Worm (Caenorhabditis elegans): ENCODE data around the gene eif-3.G.

eif-3.G gene

DNA sequence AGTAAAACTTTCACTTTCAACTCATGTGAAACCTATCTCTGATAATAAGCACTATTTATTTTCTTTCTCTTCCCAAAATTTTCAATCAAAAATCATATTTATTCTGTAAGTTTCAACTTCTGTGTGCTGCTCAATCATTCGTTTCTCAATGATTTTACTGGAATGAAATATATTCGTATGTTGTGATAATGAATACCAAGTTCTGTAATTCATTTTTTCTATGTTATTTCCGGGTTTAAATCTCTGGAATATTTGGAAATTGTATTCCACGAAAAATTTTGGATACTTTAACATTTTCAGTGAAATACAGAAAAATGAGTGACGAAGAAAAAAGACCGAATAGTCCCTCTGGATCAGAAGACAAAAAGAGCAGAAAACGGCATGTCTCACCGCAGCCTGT, 25.2 kb downstream of the eif-3.G start, which contains the start of gene M05D6.2:
Gene M05D6.2, plus strand, starts transcription at position 301 of the 400 bp plus-strand sequence.
- no peak for TF ChIP-seq hlh-12 (tag; optimal IDR thresholded peaks at IDR 0.05)
- 0 out of 2 replicates have a peak, but pooled peaks have one; percentile 50 for TF ChIP-seq hsf-1 (GFP tag; IDR thresholded peaks at IDR 0.05)

DNA sequence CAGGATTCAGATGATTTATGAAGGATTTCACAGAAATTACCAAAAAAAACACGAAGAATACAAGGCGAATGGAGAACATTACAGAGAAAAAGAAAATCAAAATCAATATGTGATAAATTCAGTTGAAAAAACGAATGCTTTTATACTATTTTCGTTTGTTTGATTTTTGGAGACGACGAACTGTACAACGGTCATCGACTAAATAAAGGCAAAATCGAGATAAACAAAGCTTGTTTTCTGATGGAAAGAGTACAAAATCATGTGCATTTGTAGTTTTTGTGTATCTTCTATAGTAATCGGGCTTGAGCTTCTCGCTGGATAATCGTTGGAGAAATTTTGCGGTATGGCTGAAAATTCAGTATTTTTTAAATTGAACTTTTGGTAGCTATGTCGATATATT, 28.6 kb downstream of the eif-3.G start, which contains the start of gene M05D6.8:
Gene M05D6.8, minus strand, starts transcription at position 101 of the 400 bp plus-strand sequence.
- TF ChIP-seq F23B12.7 (tag; optimal IDR thresholded peaks at IDR 0.05; ENCODE audit: insufficient read depth) (no peak), T07F8.4 (tag; optimal IDR thresholded peaks at IDR 0.05) (no peak), ama-1 (optimal IDR thresholded peaks at IDR 0.05) (no peak), ama-1 (GFP tag; optimal IDR thresholded peaks at IDR 0.05) (no peak), B0019.2 (GFP tag; conservative IDR thresholded peaks at IDR 0.05) (no peak), rpc-1 (optimal IDR thresholded peaks at IDR 0.05) (no peak), rpc-1 (tag; optimal IDR thresholded peaks at IDR 0.05) (no peak)

DNA sequence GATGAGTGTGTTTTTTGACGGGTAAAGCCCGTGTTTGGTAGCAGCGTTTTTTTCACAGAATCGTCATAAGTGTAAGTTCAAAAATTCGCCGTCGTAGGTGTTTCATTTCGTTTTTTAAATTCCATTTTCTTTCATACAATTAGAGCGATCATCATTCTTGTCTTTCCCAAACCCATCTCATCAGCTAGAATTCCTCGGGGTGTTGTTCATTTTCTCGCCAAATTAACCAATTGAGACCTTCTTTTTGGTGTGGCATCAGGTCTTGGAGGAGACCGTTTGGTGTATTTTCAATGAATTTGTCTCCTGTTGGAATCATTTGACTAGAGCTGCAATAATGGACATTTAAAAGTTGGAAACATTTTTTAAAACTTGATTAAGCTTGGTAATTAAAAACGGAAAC, 30.3 kb downstream of the eif-3.G start:
- TF ChIP-seq madf-3 (GFP tag; IDR thresholded peaks at IDR 0.05) = no peak
- no peak for TF ChIP-seq attf-3 (GFP tag; conservative IDR thresholded peaks at IDR 0.05)
- no peak for TF ChIP-seq ekl-4 (GFP tag; IDR thresholded peaks at IDR 0.05)
- TF ChIP-seq efl-1 (GFP tag; optimal IDR thresholded peaks at IDR 0.05) = no peak

ce11 chrII:8475306-8475822, 32.8 kb downstream of the eif-3.G start, which contains the start of the genes M05D6.1 and M05D6.3:
M05D6.1 (minus strand) TSS chrII:8475406.
M05D6.3 (plus strand) TSS chrII:8475772.
- no peak for TF ChIP-seq bed-2 (GFP tag; IDR thresholded peaks at IDR 0.05)
- no peak for TF ChIP-seq ZK185.1 (tag; optimal IDR thresholded peaks at IDR 0.05; ENCODE audit: poor library complexity, severe bottlenecking)
- TF ChIP-seq lin-26 (GFP tag; IDR thresholded peaks at IDR 0.05) = no peak
- TF ChIP-seq mxl-1 (tag; optimal IDR thresholded peaks at IDR 0.05) = no peak
- TF ChIP-seq F52B5.7 (tag; optimal IDR thresholded peaks at IDR 0.05) = no peak
- TF ChIP-seq ceh-91 (GFP tag; IDR thresholded peaks at IDR 0.05) = no peak
- no peak for TF ChIP-seq ztf-22 (GFP tag; optimal IDR thresholded peaks at IDR 0.05)
- no peak for TF ChIP-seq T07F8.4 (tag; optimal IDR thresholded peaks at IDR 0.05)
- TF ChIP-seq nhr-120 (GFP tag; IDR thresholded peaks at IDR 0.05) = no peak
- no peak for TF ChIP-seq bed-1 (GFP tag; IDR thresholded peaks at IDR 0.05)
- no peak for TF ChIP-seq sea-2 (GFP tag; IDR thresholded peaks at IDR 0.05)
- no peak for TF ChIP-seq nfya-2 (GFP tag; IDR thresholded peaks at IDR 0.05)
- no peak for TF ChIP-seq Y53G8AR.9 (GFP tag; conservative IDR thresholded peaks at IDR 0.05)
- no peak for TF ChIP-seq ceh-79 (tag; optimal IDR thresholded peaks at IDR 0.05)

DNA sequence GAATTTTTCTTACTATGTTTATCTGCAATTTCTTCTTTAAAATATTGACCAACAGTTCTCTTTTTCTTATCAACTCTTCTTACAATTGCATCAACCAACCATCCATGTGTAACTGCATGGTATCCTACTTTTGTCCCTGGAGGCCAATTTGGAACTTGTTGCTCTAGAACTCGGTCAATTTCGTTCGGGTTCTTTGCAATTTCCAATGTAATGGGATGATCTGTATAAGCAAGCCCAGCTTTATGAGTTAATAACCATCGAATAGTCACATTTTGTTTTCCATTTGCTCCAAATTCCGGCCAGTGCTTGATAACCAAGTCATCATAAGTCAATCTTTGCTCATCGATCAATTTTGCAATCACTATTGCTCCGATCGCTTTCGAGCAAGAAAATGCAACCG, 36.8 kb downstream of the eif-3.G start:
- TF ChIP-seq bed-1 (GFP tag; IDR thresholded peaks at IDR 0.05) (no peak), pha-4 (tag; optimal IDR thresholded peaks at IDR 0.05) (no peak), Y53G8AR.9 (GFP tag; conservative IDR thresholded peaks at IDR 0.05) (0 out of 2 replicates have a peak, but pooled peaks have one; percentile 16), attf-3 (GFP tag; conservative IDR thresholded peaks at IDR 0.05) (no peak), Y56A3A.18 (GFP tag; IDR thresholded peaks at IDR 0.05) (peak; percentile 8; the same call in 1 of the 2 replicates), ceh-58 (GFP tag; IDR thresholded peaks at IDR 0.05) (0 out of 2 replicates have a peak, but pooled peaks have one; percentile 67)

- peak; percentile 51 for TF ChIP-seq ama-1 (optimal IDR thresholded peaks at IDR 0.05)
- no peak for TF ChIP-seq ama-1 (GFP tag; optimal IDR thresholded peaks at IDR 0.05)
- no peak for TF ChIP-seq lin-26 (GFP tag; IDR thresholded peaks at IDR 0.05)
- no peak; the same call in 1 of the 2 replicates for TF ChIP-seq madf-6 (GFP tag; IDR thresholded peaks at IDR 0.05)
- TF ChIP-seq Y56A3A.18 (GFP tag; IDR thresholded peaks at IDR 0.05) = 0 out of 2 replicates have a peak, but pooled peaks have one; percentile 31
- no peak for TF ChIP-seq B0019.2 (GFP tag; conservative IDR thresholded peaks at IDR 0.05)
- peak; percentile 41 for TF ChIP-seq lsl-1 (GFP tag; optimal IDR thresholded peaks at IDR 0.05)
- no peak for TF ChIP-seq chd-7 (tag; optimal IDR thresholded peaks at IDR 0.05)
- 0 out of 2 replicates have a peak, but pooled peaks have one; percentile 9 for TF ChIP-seq madf-3 (GFP tag; IDR thresholded peaks at IDR 0.05)
Observed at ce11 chrII:8480166-8480565, 37.6 kb downstream of the eif-3.G start, which contains the start of gene lact-4. lact-4 (minus strand) TSS chrII:8480478.

Data from whole organism, young adult.